Worm (Caenorhabditis elegans) whole organism, L1 larva: Measurements from ENCODE around the gene Y97E10AR.4.
A peak's percentile ranks its signal among the peaks of the same experiment; 100 is the strongest.

Experiments
- C04F5.9 ChIP-seq: sonication (generic microtip); optimal IDR thresholded peaks from 2 replicates; lab custom pipeline; 2016; ENCODE audit warnings: missing genetic modification characterization, missing compliant biosample characterization
- C16A3.4 ChIP-seq: fragments of 150-350 bp; optimal IDR thresholded peaks from 2 replicates; lab custom pipeline; 2014; ENCODE audit warnings: missing biosample characterization, missing genetic modification characterization
- Y116A8C.19 ChIP-seq: sonication (generic microtip); optimal IDR thresholded peaks from 2 replicates; lab custom pipeline; 2016; ENCODE audit warnings: missing compliant biosample characterization, missing genetic modification characterization, borderline replicate concordance
- aha-1 ChIP-seq: fragments of 150-350 bp; optimal IDR thresholded peaks from 2 replicates; lab custom pipeline; 2014; ENCODE audit warnings: missing biosample characterization, missing genetic modification characterization
- alr-1 ChIP-seq: fragments of 200-800 bp; sonication (Bioruptor generic); optimal IDR thresholded peaks from 2 replicates; lab custom pipeline; 2018; ENCODE audit warnings: borderline replicate concordance, mild to moderate bottlenecking, missing genetic modification characterization, missing compliant biosample characterization
- ceh-8 ChIP-seq: fragments of 200-800 bp; sonication (Bioruptor generic); optimal IDR thresholded peaks from 2 replicates; lab custom pipeline; 2018; ENCODE audit warnings: mild to moderate bottlenecking, missing genetic modification characterization, moderate library complexity, missing compliant biosample characterization
- ceh-82 ChIP-seq, 3 experiments: fragments of 150-350 bp in 1 of 3; sonication (generic microtip) in 2 of 3; optimal IDR thresholded peaks; 2 replicates each; lab custom pipeline; 2014 to 2017; ENCODE audit warnings: missing biosample characterization in 3 of 3, missing genetic modification characterization in 3 of 3
- ceh-88 ChIP-seq: fragments of 200-800 bp; sonication (Bioruptor generic); IDR thresholded peaks from 2 replicates; pipeline ENCODE4 v1.3.6; 2022; ENCODE audit warnings: missing genetic modification characterization, missing compliant biosample characterization
- dsc-1 ChIP-seq: sonication (generic microtip); optimal IDR thresholded peaks from 2 replicates; lab custom pipeline; 2016; ENCODE audit warnings: mild to moderate bottlenecking, missing genetic modification characterization, missing compliant biosample characterization
- efl-1 ChIP-seq, 4 experiments: fragments of 150-350 bp; optimal IDR thresholded peaks in 3 of 4; peaks in 1 of 4; 1 replicate in 1 of 4; 2 replicates in 3 of 4; lab custom pipeline; 2014; ENCODE audit warnings: missing biosample characterization in 2 of 4, missing genetic modification characterization in 2 of 4, missing genetic modification reagents in 2 of 4
- efl-3 ChIP-seq: fragments of 200-800 bp; sonication (Bioruptor generic); optimal IDR thresholded peaks from 2 replicates; lab custom pipeline; 2018; ENCODE audit warnings: mild to moderate bottlenecking, missing genetic modification characterization, missing compliant biosample characterization
- egl-27 ChIP-seq, 2 experiments: fragments of 150-350 bp in 1 of 2; sonication (generic microtip); optimal IDR thresholded peaks; 3 replicates each; lab custom pipeline; 2017 to 2018; ENCODE audit warnings: missing biosample characterization in 2 of 2, missing genetic modification characterization in 2 of 2, missing genetic modification reagents in 2 of 2
- elt-3 ChIP-seq, 6 experiments: fragments of 150-350 bp in 1 of 6; sonication (generic microtip); optimal IDR thresholded peaks; 2 replicates each; lab custom pipeline; 2017 to 2018; ENCODE audit warnings: missing biosample characterization in 6 of 6, missing genetic modification characterization in 6 of 6, inconsistent platforms in 1 of 6
- ets-5 ChIP-seq: fragments of 200-800 bp; sonication (Bioruptor generic); IDR thresholded peaks from 2 replicates; pipeline ENCODE4 v1.3.6; 2022; ENCODE audit warnings: missing genetic modification characterization, missing compliant biosample characterization
- fkh-10 ChIP-seq: sonication (generic microtip); optimal IDR thresholded peaks from 2 replicates; lab custom pipeline; 2017; ENCODE audit warnings: missing biosample characterization, missing genetic modification reagents, missing genetic modification characterization
- fos-1 ChIP-seq: fragments of 150-350 bp; optimal IDR thresholded peaks from 2 replicates; lab custom pipeline; 2014; ENCODE audit warnings: missing biosample characterization, missing genetic modification characterization
- hlh-17 ChIP-seq: fragments of 200-800 bp; sonication (Bioruptor generic); optimal IDR thresholded peaks from 2 replicates; lab custom pipeline; 2018; ENCODE audit warnings: missing genetic modification characterization, mild to moderate bottlenecking, missing compliant biosample characterization, moderate library complexity, borderline replicate concordance
- hlh-4 ChIP-seq: sonication (generic microtip); optimal IDR thresholded peaks from 2 replicates; lab custom pipeline; 2016; ENCODE audit warnings: mild to moderate bottlenecking, missing genetic modification characterization, missing compliant biosample characterization
- hpl-2 ChIP-seq: fragments of 150-350 bp; optimal IDR thresholded peaks from 2 replicates; lab custom pipeline; 2014; ENCODE audit warnings: missing biosample characterization, missing genetic modification reagents, missing genetic modification characterization
- isw-1 ChIP-seq: fragments of 200-800 bp; sonication (Bioruptor generic); IDR thresholded peaks from 2 replicates; pipeline ENCODE4 v1.3.6; 2022; ENCODE audit warnings: missing genetic modification characterization, missing compliant biosample characterization
- jun-1 ChIP-seq: fragments of 150-350 bp; optimal IDR thresholded peaks from 2 replicates; lab custom pipeline; 2014; ENCODE audit warnings: missing biosample characterization, missing genetic modification reagents, missing genetic modification characterization
- lin-13 ChIP-seq: fragments of 150-350 bp; optimal IDR thresholded peaks from 2 replicates; lab custom pipeline; 2014; ENCODE audit warnings: missing biosample characterization, missing genetic modification reagents, missing genetic modification characterization
- lin-14 ChIP-seq: fragments of 200-800 bp; sonication (Bioruptor generic); optimal IDR thresholded peaks from 2 replicates; lab custom pipeline; 2018; ENCODE audit warnings: mild to moderate bottlenecking, missing genetic modification characterization, moderate library complexity, missing compliant biosample characterization
- lin-15B ChIP-seq: fragments of 150-350 bp; sonication (generic microtip); optimal IDR thresholded peaks from 3 replicates; lab custom pipeline; 2014; ENCODE audit warnings: missing biosample characterization, missing genetic modification characterization
- lin-35 ChIP-seq, 2 experiments: fragments of 150-350 bp; optimal IDR thresholded peaks; 2 replicates each; lab custom pipeline; 2014; ENCODE audit warnings: missing biosample characterization in 2 of 2, missing genetic modification characterization in 2 of 2, missing genetic modification reagents in 2 of 2
- lin-39 ChIP-seq: fragments of 150-350 bp; optimal IDR thresholded peaks from 2 replicates; lab custom pipeline; 2014; ENCODE audit warnings: missing biosample characterization, missing genetic modification reagents, missing genetic modification characterization
- lir-3 ChIP-seq: sonication (generic microtip); optimal IDR thresholded peaks from 2 replicates; lab custom pipeline; 2016; ENCODE audit warnings: mild to moderate bottlenecking, missing genetic modification characterization, moderate library complexity, missing compliant biosample characterization; ENCODE audit not compliant: poor library complexity
- lsy-2 ChIP-seq, 2 experiments: fragments of 150-350 bp; optimal IDR thresholded peaks; 2 replicates each; lab custom pipeline; 2014; ENCODE audit warnings: missing biosample characterization in 2 of 2, missing genetic modification characterization in 2 of 2
- mdl-1 ChIP-seq, 2 experiments: fragments of 150-350 bp; optimal IDR thresholded peaks; 2 replicates each; lab custom pipeline; 2014 to 2017; ENCODE audit warnings: missing biosample characterization in 2 of 2, missing genetic modification characterization in 2 of 2, inconsistent platforms in 1 of 2
- mef-2 ChIP-seq: fragments of 150-350 bp; optimal IDR thresholded peaks from 2 replicates; lab custom pipeline; 2014; ENCODE audit warnings: missing biosample characterization, missing genetic modification characterization
- nhr-20 ChIP-seq: sonication (generic microtip); optimal IDR thresholded peaks from 2 replicates; lab custom pipeline; 2016; ENCODE audit warnings: mild to moderate bottlenecking, missing genetic modification characterization, missing compliant biosample characterization
- nhr-28 ChIP-seq: fragments of 150-350 bp; optimal IDR thresholded peaks from 2 replicates; lab custom pipeline; 2014; ENCODE audit warnings: missing biosample characterization, missing genetic modification characterization
- nhr-71 ChIP-seq: sonication (generic microtip); optimal IDR thresholded peaks from 2 replicates; lab custom pipeline; 2016; ENCODE audit warnings: mild to moderate bottlenecking, missing genetic modification characterization, moderate library complexity, missing compliant biosample characterization
- nhr-77 ChIP-seq: fragments of 150-350 bp; optimal IDR thresholded peaks from 2 replicates; lab custom pipeline; 2014; ENCODE audit warnings: missing biosample characterization, missing genetic modification characterization
- nhr-84 ChIP-seq: sonication (generic microtip); optimal IDR thresholded peaks from 2 replicates; lab custom pipeline; 2017; ENCODE audit warnings: missing biosample characterization, missing genetic modification characterization
- nhr-85 ChIP-seq: sonication (generic microtip); peaks from one replicate; lab custom pipeline; 2016; ENCODE audit warnings: missing genetic modification characterization, inconsistent platforms, missing compliant biosample characterization
- nhr-90 ChIP-seq: sonication (generic microtip); optimal IDR thresholded peaks from 2 replicates; lab custom pipeline; 2016; ENCODE audit warnings: mild to moderate bottlenecking, missing genetic modification characterization, missing compliant biosample characterization; ENCODE audit not compliant: poor library complexity
- pqm-1 ChIP-seq: sonication (generic microtip); optimal IDR thresholded peaks from 3 replicates; lab custom pipeline; 2017; ENCODE audit warnings: missing biosample characterization, missing genetic modification characterization
- skn-1 ChIP-seq: fragments of 150-350 bp; optimal IDR thresholded peaks from 2 replicates; lab custom pipeline; 2014; ENCODE audit warnings: missing biosample characterization, missing genetic modification characterization
- snpc-4 ChIP-seq: fragments of 150-350 bp; optimal IDR thresholded peaks from 2 replicates; lab custom pipeline; 2014; ENCODE audit warnings: missing biosample characterization, missing genetic modification characterization
- snu-23 ChIP-seq: sonication (generic microtip); optimal IDR thresholded peaks from 2 replicates; lab custom pipeline; 2016; ENCODE audit warnings: missing genetic modification characterization, missing compliant biosample characterization
- sptf-1 ChIP-seq: fragments of 150-350 bp; optimal IDR thresholded peaks from 2 replicates; lab custom pipeline; 2014; ENCODE audit warnings: missing biosample characterization, missing genetic modification characterization
- sup-37 ChIP-seq: fragments of 200-800 bp; sonication (Bioruptor generic); optimal IDR thresholded peaks from 2 replicates; lab custom pipeline; 2018; ENCODE audit warnings: mild to moderate bottlenecking, missing genetic modification characterization, missing compliant biosample characterization
- tlp-1 ChIP-seq: fragments of 150-350 bp; optimal IDR thresholded peaks from 2 replicates; lab custom pipeline; 2014; ENCODE audit warnings: missing biosample characterization, missing genetic modification characterization
- unc-130 ChIP-seq: fragments of 150-350 bp; optimal IDR thresholded peaks from 2 replicates; lab custom pipeline; 2017; ENCODE audit warnings: missing biosample characterization, missing genetic modification characterization, inconsistent platforms
- unc-30 ChIP-seq: sonication (generic microtip); optimal IDR thresholded peaks from 2 replicates; lab custom pipeline; 2017; ENCODE audit warnings: missing biosample characterization, missing genetic modification characterization
- unc-62 ChIP-seq: fragments of 150-350 bp; optimal IDR thresholded peaks from 2 replicates; lab custom pipeline; 2014; ENCODE audit warnings: missing biosample characterization, missing genetic modification reagents, missing genetic modification characterization
- unc-98 ChIP-seq: fragments of 200-800 bp; sonication (Bioruptor generic); IDR thresholded peaks from 2 replicates; pipeline ENCODE4 v1.3.6; 2022; ENCODE audit warnings: missing genetic modification characterization, missing compliant biosample characterization
- vab-15 ChIP-seq: sonication (generic microtip); optimal IDR thresholded peaks from 2 replicates; lab custom pipeline; 2017; ENCODE audit warnings: missing genotype, mild to moderate bottlenecking, missing genetic modification characterization, missing compliant biosample characterization
- xbp-1 ChIP-seq: sonication (generic microtip); optimal IDR thresholded peaks from 2 replicates; lab custom pipeline; 2016; ENCODE audit warnings: missing genetic modification characterization, missing compliant biosample characterization

Y97E10AR.4 gene

DNA sequence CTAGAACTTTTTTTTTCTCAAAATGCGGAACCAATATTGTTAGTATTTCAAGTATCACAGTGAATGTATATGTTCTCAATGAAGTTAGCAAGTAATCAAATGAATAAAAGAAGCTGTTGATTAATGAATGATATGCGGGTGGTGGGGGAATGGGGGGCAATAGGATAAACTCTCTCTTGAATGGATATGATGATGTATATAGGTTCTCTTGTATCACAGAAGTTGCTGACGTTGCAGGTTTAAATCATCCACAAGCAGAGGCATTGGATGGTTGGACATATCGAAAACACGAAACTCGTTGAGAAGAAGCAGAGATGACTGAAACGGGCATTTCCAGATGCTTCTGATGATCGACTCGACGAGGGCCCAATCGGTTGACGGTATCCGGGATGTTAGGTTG is 29.6 kb upstream of the Y97E10AR.4 start:
- TF ChIP-seq nhr-85 (tag; lab: Kevin White, UChicago) (peak; percentile 6), sptf-1 (tag; lab: Kevin White, UChicago) (no peak), efl-1 (optimal IDR thresholded peaks at IDR 0.05; lab: Kevin White, UChicago) (no peak), efl-1 (GFP tag; optimal IDR thresholded peaks at IDR 0.05 in 1 of 2; lab: Kevin White, UChicago) (peak in 1 of 2 experiments; percentile 68), vab-15 (tag; lab: Kevin White, UChicago) (no peak), lin-14 (GFP tag; lab: Kevin White, UChicago) (peak; percentile 8), ceh-82 (tag; optimal IDR thresholded peaks at IDR 0.05; lab: Kevin White, UChicago) (no peak)
- TF ChIP-seq, all 84 proteins: peak for 3

ce11 chrV:8039085-8039525 is 29.1 kb upstream of the Y97E10AR.4 start:
- TF ChIP-seq lin-13 = no peak
- TF ChIP-seq hpl-2 (GFP tag; lab: Kevin White, UChicago) = no peak
- no peak for TF ChIP-seq skn-1 (tag; lab: Kevin White, UChicago)
- TF ChIP-seq nhr-84 (tag; lab: Kevin White, UChicago) = no peak
- no peak for TF ChIP-seq nhr-28 (tag; lab: Kevin White, UChicago)
- TF ChIP-seq lin-15B (tag; lab: Kevin White, UChicago) = no peak
- no peak for TF ChIP-seq lin-39 (tag; lab: Kevin White, UChicago)
- TF ChIP-seq ets-5 (GFP tag; lab: Robert Waterston, UW) = no peak
- no peak for TF ChIP-seq unc-62 (GFP tag; lab: Kevin White, UChicago)
- no peak for TF ChIP-seq unc-130 (tag; lab: Kevin White, UChicago)
- no peak for TF ChIP-seq aha-1 (tag; lab: Kevin White, UChicago)
- TF ChIP-seq lir-3 = no peak
- TF ChIP-seq efl-3 (GFP tag; lab: Kevin White, UChicago) = no peak
- TF ChIP-seq nhr-77 (tag; lab: Kevin White, UChicago) = no peak
- peak; percentile 77 for TF ChIP-seq nhr-85 (tag; lab: Kevin White, UChicago)
- no peak for TF ChIP-seq vab-15 (tag; lab: Kevin White, UChicago)
- peak; percentile 46 for TF ChIP-seq snu-23 (GFP tag; lab: Kevin White, UChicago)
- no peak for TF ChIP-seq hlh-4 (tag; lab: Kevin White, UChicago)
- peak; percentile 66 for TF ChIP-seq nhr-90 (tag; lab: Kevin White, UChicago)
- no peak for TF ChIP-seq jun-1
- TF ChIP-seq Y116A8C.19 (tag; lab: Kevin White, UChicago) = no peak
- TF ChIP-seq pqm-1 (tag; lab: Kevin White, UChicago) = no peak
- TF ChIP-seq ceh-8 (GFP tag; lab: Kevin White, UChicago) = no peak
- no peak for TF ChIP-seq ceh-88 (GFP tag; lab: Robert Waterston, UW)
- no peak for TF ChIP-seq dsc-1 (tag; lab: Kevin White, UChicago)
- TF ChIP-seq mef-2 (tag; lab: Kevin White, UChicago) = no peak
- TF ChIP-seq isw-1 (GFP tag; lab: Robert Waterston, UW) = no peak
- no peak for TF ChIP-seq lin-14 (GFP tag; lab: Kevin White, UChicago)
- TF ChIP-seq lsy-2 (tag; optimal IDR thresholded peaks at IDR 0.05; lab: Kevin White, UChicago) = peak; percentile 30 to 32
- TF ChIP-seq tlp-1 (tag; lab: Kevin White, UChicago) = no peak
- TF ChIP-seq unc-98 (GFP tag; lab: Robert Waterston, UW) = no peak
- TF ChIP-seq unc-30 (tag; lab: Kevin White, UChicago) = no peak
- peak; percentile 48 for TF ChIP-seq nhr-20 (tag; lab: Kevin White, UChicago)
- TF ChIP-seq xbp-1 = no peak
- no peak for TF ChIP-seq fkh-10
- TF ChIP-seq hlh-17 (GFP tag; lab: Kevin White, UChicago) = no peak
- no peak for TF ChIP-seq C04F5.9
- TF ChIP-seq nhr-71 (tag; lab: Kevin White, UChicago) = peak; percentile 57
- TF ChIP-seq elt-3 (tag; optimal IDR thresholded peaks at IDR 0.05; lab: Kevin White, UChicago) = peak in 2 of 6 experiments; percentile 42 to 73
- no peak for TF ChIP-seq sup-37
- TF ChIP-seq C16A3.4 = no peak
- TF ChIP-seq fos-1 = no peak
- peak in 1 of 2 experiments; percentile 26 for TF ChIP-seq lin-35 (GFP tag; optimal IDR thresholded peaks at IDR 0.05; lab: Kevin White, UChicago)
- no peak for TF ChIP-seq mdl-1 (tag; optimal IDR thresholded peaks at IDR 0.05; lab: Kevin White, UChicago)
- TF ChIP-seq egl-27 (tag; optimal IDR thresholded peaks at IDR 0.05; lab: Kevin White, UChicago) = no peak
- TF ChIP-seq alr-1 (tag; lab: Kevin White, UChicago) = no peak
- TF ChIP-seq snpc-4 (tag; lab: Kevin White, UChicago) = no peak
